Worm (Caenorhabditis elegans) whole organism, mixed stage, embryonic: ENCODE measurements around the gene C44E12.1.

Source experiments
- ces-1 ChIP-seq: fragments of 150-350 bp; optimal IDR thresholded peaks from 2 replicates; lab custom pipeline; 2014; ENCODE audit warnings: missing biosample characterization, missing genetic modification reagents, missing genetic modification characterization
- drap-1 ChIP-seq: fragments of 200-800 bp; sonication (Bioruptor generic); optimal IDR thresholded peaks from 3 replicates; lab custom pipeline; 2018; ENCODE audit warnings: mild to moderate bottlenecking, missing genetic modification characterization, missing compliant biosample characterization
- ham-2 ChIP-seq: fragments of 200-800 bp; sonication (Bioruptor generic); optimal IDR thresholded peaks from 2 replicates; lab custom pipeline; 2018; ENCODE audit warnings: mild to moderate bottlenecking, missing genetic modification characterization, missing compliant biosample characterization
- hlh-1 ChIP-seq: fragments of 150-350 bp; optimal IDR thresholded peaks from 2 replicates; lab custom pipeline; 2014; ENCODE audit warnings: missing biosample characterization, missing genetic modification reagents, missing genetic modification characterization
- lin-13 ChIP-seq: fragments of 150-350 bp; optimal IDR thresholded peaks from 2 replicates; lab custom pipeline; 2014; ENCODE audit warnings: missing biosample characterization, missing genetic modification characterization
- mls-2 ChIP-seq: sonication (generic microtip); optimal IDR thresholded peaks from 2 replicates; lab custom pipeline; 2016; ENCODE audit warnings: mild to moderate bottlenecking, missing genetic modification characterization, moderate library complexity, missing compliant biosample characterization
- nhr-237 ChIP-seq: fragments of 150-350 bp; optimal IDR thresholded peaks from 2 replicates; lab custom pipeline; 2014; ENCODE audit warnings: missing biosample characterization, missing genetic modification characterization
- nhr-28 ChIP-seq: fragments of 150-350 bp; optimal IDR thresholded peaks from 2 replicates; lab custom pipeline; 2014; ENCODE audit warnings: missing biosample characterization, missing genetic modification characterization
- nhr-76 ChIP-seq: sonication (generic microtip); optimal IDR thresholded peaks from 2 replicates; lab custom pipeline; 2017; ENCODE audit warnings: missing biosample characterization, missing genetic modification characterization
- sem-2 ChIP-seq: fragments of 200-800 bp; sonication (Bioruptor generic); optimal IDR thresholded peaks from 2 replicates; lab custom pipeline; 2018; ENCODE audit warnings: mild to moderate bottlenecking, missing genetic modification characterization, missing compliant biosample characterization

DNA sequence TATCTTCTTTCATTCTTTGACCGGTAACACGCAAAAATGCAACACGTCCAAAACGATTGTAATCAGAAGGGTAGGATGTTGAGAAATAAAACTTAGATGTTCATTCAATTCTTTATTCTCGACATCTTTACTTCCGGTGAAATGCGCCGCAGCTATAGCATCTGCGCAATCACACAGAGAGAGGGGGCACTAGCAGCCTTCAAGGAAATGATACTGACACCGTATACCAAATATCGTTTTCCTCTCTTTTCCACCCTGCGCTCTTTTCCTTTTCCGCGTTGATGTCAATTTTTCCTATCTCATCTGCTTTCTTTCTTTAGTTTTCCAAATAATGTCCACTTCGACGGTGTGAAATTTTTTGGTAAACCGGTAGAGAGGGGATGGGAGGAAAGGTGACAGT is 6.0 kb upstream of the C44E12.1 start:
- no peak for TF ChIP-seq drap-1 (GFP tag; lab: Kevin White, UChicago)
- TF ChIP-seq nhr-28 (tag; lab: Kevin White, UChicago): no peak
- no peak for TF ChIP-seq sem-2 (GFP tag; lab: Kevin White, UChicago)
- no peak for TF ChIP-seq nhr-76 (tag; lab: Kevin White, UChicago)
- TF ChIP-seq nhr-237 (tag; lab: Kevin White, UChicago): no peak
- TF ChIP-seq ces-1 (GFP tag; lab: Kevin White, UChicago): no peak
- no peak for TF ChIP-seq mls-2 (tag; lab: Kevin White, UChicago)
- no peak for TF ChIP-seq ham-2
- TF ChIP-seq lin-13 (tag; lab: Kevin White, UChicago): no peak
- TF ChIP-seq hlh-1 (tag; lab: Kevin White, UChicago): no peak
